Worm (Caenorhabditis elegans) whole organism, late embryonic: Measurements from ENCODE around the gene irk-3.

Source experiments
- F13H6.1 ChIP-seq: sonication (generic microtip); optimal IDR thresholded peaks from 2 replicates; lab custom pipeline; 2016; ENCODE audit warnings: missing genetic modification characterization, missing compliant biosample characterization
- K02D7.2 ChIP-seq: sonication (generic microtip); optimal IDR thresholded peaks from 2 replicates; lab custom pipeline; 2017; ENCODE audit warnings: mild to moderate bottlenecking, missing genetic modification characterization, missing compliant biosample characterization
- T23F11.4 ChIP-seq: fragments of 200-800 bp; sonication (Bioruptor generic); optimal IDR thresholded peaks from 2 replicates; lab custom pipeline; 2018; ENCODE audit warnings: mild to moderate bottlenecking, missing genetic modification characterization, missing compliant biosample characterization
- Y22D7AL.16 ChIP-seq: sonication (generic microtip); optimal IDR thresholded peaks from 2 replicates; lab custom pipeline; 2016; ENCODE audit warnings: missing genetic modification characterization, missing compliant biosample characterization
- ahr-1 ChIP-seq: sonication (generic microtip); optimal IDR thresholded peaks from 2 replicates; lab custom pipeline; 2016; ENCODE audit warnings: missing genetic modification characterization, missing compliant biosample characterization
- ama-1 ChIP-seq: fragments of 150-350 bp; optimal IDR thresholded peaks from 2 replicates; lab custom pipeline; 2014
- ceh-18 ChIP-seq: sonication (generic microtip); optimal IDR thresholded peaks from 2 replicates; lab custom pipeline; 2016; ENCODE audit warnings: missing genetic modification characterization, missing compliant biosample characterization
- ceh-22 ChIP-seq: sonication (generic microtip); optimal IDR thresholded peaks from 2 replicates; lab custom pipeline; 2017; ENCODE audit warnings: missing biosample characterization, missing genetic modification characterization
- ceh-30 ChIP-seq: fragments of 150-350 bp; optimal IDR thresholded peaks from 2 replicates; lab custom pipeline; 2014; ENCODE audit warnings: missing biosample characterization, missing genetic modification characterization
- ceh-31 ChIP-seq: sonication (generic microtip); optimal IDR thresholded peaks from 2 replicates; lab custom pipeline; 2016; ENCODE audit warnings: missing genetic modification characterization, missing compliant biosample characterization
- ceh-48 ChIP-seq: sonication (generic microtip); optimal IDR thresholded peaks from 2 replicates; lab custom pipeline; 2016; ENCODE audit warnings: missing genetic modification characterization, inconsistent platforms, missing compliant biosample characterization
- ceh-6 ChIP-seq: fragments of 200-800 bp; sonication (Bioruptor generic); optimal IDR thresholded peaks from 2 replicates; lab custom pipeline; 2018; ENCODE audit warnings: mild to moderate bottlenecking, missing genetic modification characterization, missing compliant biosample characterization
- che-1 ChIP-seq: sonication (generic microtip); optimal IDR thresholded peaks from 2 replicates; lab custom pipeline; 2016; ENCODE audit warnings: mild to moderate bottlenecking, missing genetic modification characterization, missing compliant biosample characterization
- dmd-4 ChIP-seq: sonication (generic microtip); optimal IDR thresholded peaks from 2 replicates; lab custom pipeline; 2016; ENCODE audit warnings: borderline replicate concordance, missing genetic modification characterization, missing compliant biosample characterization
- fkh-10 ChIP-seq: fragments of 150-350 bp; optimal IDR thresholded peaks from 2 replicates; lab custom pipeline; 2014; ENCODE audit warnings: missing biosample characterization, missing genetic modification reagents, missing genetic modification characterization
- fkh-6 ChIP-seq: sonication (generic microtip); optimal IDR thresholded peaks from 2 replicates; lab custom pipeline; 2016; ENCODE audit warnings: missing genetic modification characterization, missing compliant biosample characterization
- hlh-13 ChIP-seq: fragments of 200-800 bp; sonication (Bioruptor generic); optimal IDR thresholded peaks from 2 replicates; lab custom pipeline; 2018; ENCODE audit warnings: mild to moderate bottlenecking, missing genetic modification characterization, missing compliant biosample characterization
- hlh-15 ChIP-seq: sonication (generic microtip); optimal IDR thresholded peaks from 2 replicates; lab custom pipeline; 2016; ENCODE audit warnings: missing genetic modification characterization, missing compliant biosample characterization
- hlh-6 ChIP-seq: sonication (generic microtip); optimal IDR thresholded peaks from 2 replicates; lab custom pipeline; 2016; ENCODE audit warnings: missing genotype, missing genetic modification characterization, missing compliant biosample characterization
- mec-3 ChIP-seq: sonication (generic microtip); optimal IDR thresholded peaks from 2 replicates; lab custom pipeline; 2016; ENCODE audit warnings: borderline replicate concordance, missing genetic modification characterization, missing compliant biosample characterization
- nfya-1 ChIP-seq: sonication (generic microtip); optimal IDR thresholded peaks from 2 replicates; lab custom pipeline; 2017; ENCODE audit warnings: missing genetic modification characterization, mild to moderate bottlenecking, missing compliant biosample characterization, antibody characterized with exemption, moderate library complexity
- nhr-11 ChIP-seq: fragments of 150-350 bp; optimal IDR thresholded peaks from 2 replicates; lab custom pipeline; 2014; ENCODE audit warnings: missing biosample characterization, missing genetic modification characterization
- nhr-232 ChIP-seq: sonication (generic microtip); optimal IDR thresholded peaks from 2 replicates; lab custom pipeline; 2016; ENCODE audit warnings: missing genetic modification characterization, missing compliant biosample characterization
- odd-2 ChIP-seq: sonication (generic microtip); optimal IDR thresholded peaks from 2 replicates; lab custom pipeline; 2017; ENCODE audit warnings: antibody characterized with exemption, mild to moderate bottlenecking, missing genetic modification characterization, missing compliant biosample characterization
- pag-3 ChIP-seq: sonication (generic microtip); optimal IDR thresholded peaks from 2 replicates; lab custom pipeline; 2016; ENCODE audit warnings: missing compliant biosample characterization, missing genetic modification characterization, borderline replicate concordance
- pat-9 ChIP-seq: fragments of 200-800 bp; sonication (Bioruptor generic); optimal IDR thresholded peaks from 2 replicates; lab custom pipeline; 2018; ENCODE audit warnings: mild to moderate bottlenecking, missing genetic modification characterization, moderate library complexity, missing compliant biosample characterization
- pha-2 ChIP-seq: sonication (generic microtip); optimal IDR thresholded peaks from 2 replicates; lab custom pipeline; 2017; ENCODE audit warnings: mild to moderate bottlenecking, missing genetic modification characterization, missing compliant biosample characterization
- pqm-1 ChIP-seq: sonication (generic microtip); optimal IDR thresholded peaks from 2 replicates; lab custom pipeline; 2016; ENCODE audit warnings: missing genetic modification characterization, missing compliant biosample characterization
- pros-1 ChIP-seq: fragments of 150-350 bp; optimal IDR thresholded peaks from 2 replicates; lab custom pipeline; 2014; ENCODE audit warnings: missing biosample characterization, missing genetic modification reagents, missing genetic modification characterization
- rnt-1 ChIP-seq: sonication (generic microtip); optimal IDR thresholded peaks from 2 replicates; lab custom pipeline; 2016; ENCODE audit warnings: missing genetic modification characterization, missing compliant biosample characterization
- sdc-2 ChIP-seq: sonication (generic microtip); optimal IDR thresholded peaks from 2 replicates; lab custom pipeline; 2016; ENCODE audit warnings: missing genotype, missing genetic modification characterization, missing compliant biosample characterization
- syd-9 ChIP-seq: sonication (generic microtip); optimal IDR thresholded peaks from 2 replicates; lab custom pipeline; 2016; ENCODE audit warnings: mild to moderate bottlenecking, missing genetic modification characterization, moderate library complexity, missing compliant biosample characterization
- ttx-3 ChIP-seq: sonication (generic microtip); optimal IDR thresholded peaks from 2 replicates; lab custom pipeline; 2016; ENCODE audit warnings: missing genetic modification reagents, missing genetic modification characterization, missing compliant biosample characterization
- ztf-16 ChIP-seq: sonication (generic microtip); optimal IDR thresholded peaks from 2 replicates; lab custom pipeline; 2017; ENCODE audit warnings: missing genetic modification characterization, missing compliant biosample characterization

Gene irk-3

ce11 chrX:14349690-14350168 is 20.5 kb downstream of the irk-3 start, which contains the start of gene wdr-5.2:
TSS of gene wdr-5.2 (plus strand) at chrX:14350118.
- TF ChIP-seq ceh-30 (tag; lab: Kevin White, UChicago): no peak
- no peak for TF ChIP-seq ceh-22
- no peak for TF ChIP-seq fkh-6 (tag; lab: Kevin White, UChicago)
- TF ChIP-seq ceh-48 (tag; lab: Kevin White, UChicago): no peak

- TF ChIP-seq ttx-3: no peak
- no peak for TF ChIP-seq ahr-1 (tag; lab: Kevin White, UChicago)
- TF ChIP-seq hlh-15 (tag; lab: Kevin White, UChicago): no peak
- no peak for TF ChIP-seq nhr-232
- TF ChIP-seq K02D7.2 (tag; lab: Kevin White, UChicago): no peak
- TF ChIP-seq T23F11.4 (GFP tag; lab: Kevin White, UChicago): no peak
- TF ChIP-seq dmd-4 (tag; lab: Kevin White, UChicago): no peak
- TF ChIP-seq pha-2 (tag; lab: Kevin White, UChicago): no peak
- no peak for TF ChIP-seq hlh-6
Observed at ce11 chrX:14347573-14347972, 22.6 kb downstream of the irk-3 start, which contains the start of gene K04G11.3. TSS of gene K04G11.3 (minus strand) at chrX:14347673.

- no peak for TF ChIP-seq pqm-1 (tag; lab: Kevin White, UChicago)
Observed at ce11 chrX:14340381-14340780, 29.8 kb downstream of the irk-3 start, which contains the start of gene sel-7. TSS of gene sel-7 (minus strand) at chrX:14340481.

ce11 chrX:14339723-14340122 is 30.5 kb downstream of the irk-3 start:
- no peak for TF ChIP-seq pros-1 (tag; lab: Kevin White, UChicago)
- no peak for TF ChIP-seq pag-3 (tag; lab: Kevin White, UChicago)
- TF ChIP-seq Y22D7AL.16 (tag; lab: Kevin White, UChicago): no peak
- TF ChIP-seq ceh-31 (tag; lab: Kevin White, UChicago): no peak
- no peak for TF ChIP-seq ztf-16 (tag; lab: Kevin White, UChicago)
- no peak for TF ChIP-seq odd-2
- no peak for TF ChIP-seq ama-1 (lab: Kevin White, UChicago)
- no peak for TF ChIP-seq hlh-6
- no peak for TF ChIP-seq ceh-30 (tag; lab: Kevin White, UChicago)
- TF ChIP-seq ceh-6: no peak

ce11 chrX:14338896-14339295 is 31.3 kb downstream of the irk-3 start:
- TF ChIP-seq rnt-1 (tag; lab: Kevin White, UChicago): no peak
- no peak for TF ChIP-seq hlh-15 (tag; lab: Kevin White, UChicago)
- TF ChIP-seq pat-9 (tag; lab: Kevin White, UChicago): no peak
- no peak for TF ChIP-seq nfya-1 (tag; lab: Kevin White, UChicago)
- TF ChIP-seq ceh-6: no peak
- no peak for TF ChIP-seq mec-3 (tag; lab: Kevin White, UChicago)
- TF ChIP-seq nhr-11 (tag; lab: Kevin White, UChicago): no peak

- no peak for TF ChIP-seq dmd-4 (tag; lab: Kevin White, UChicago)
- no peak for TF ChIP-seq hlh-13
- TF ChIP-seq ceh-18 (tag; lab: Kevin White, UChicago): no peak
- TF ChIP-seq nfya-1 (tag; lab: Kevin White, UChicago): no peak
- TF ChIP-seq sdc-2 (tag; lab: Kevin White, UChicago): no peak
- no peak for TF ChIP-seq ttx-3
- TF ChIP-seq F13H6.1: no peak
- TF ChIP-seq syd-9 (tag; lab: Kevin White, UChicago): no peak
- no peak for TF ChIP-seq che-1 (tag; lab: Kevin White, UChicago)
- TF ChIP-seq hlh-15 (tag; lab: Kevin White, UChicago): no peak
- no peak for TF ChIP-seq fkh-10 (GFP tag; lab: Kevin White, UChicago)
- TF ChIP-seq, all 69 proteins: peak for 0
Observed at ce11 chrX:14335621-14336020, 34.6 kb downstream of the irk-3 start.
